Worm (Caenorhabditis elegans) whole organism, L4 larva: Measurements from ENCODE around the gene srsx-15.
A peak's percentile ranks its signal among the peaks of the same experiment; 100 is the strongest.

Experiments
- F37D6.2 ChIP-seq: sonication (generic microtip); optimal IDR thresholded peaks from 2 replicates; lab custom pipeline; 2016; ENCODE audit warnings: mild to moderate bottlenecking, missing genetic modification characterization, missing compliant biosample characterization
- T26A8.4 ChIP-seq: fragments of 200-800 bp; sonication (Bioruptor generic); IDR thresholded peaks from 2 replicates; pipeline ENCODE4 v1.3.6; 2022; ENCODE audit warnings: missing genetic modification characterization, missing compliant biosample characterization
- Y105C5A.15 ChIP-seq: fragments of 200-800 bp; sonication (Bioruptor generic); IDR thresholded peaks from 2 replicates; pipeline ENCODE4 v1.3.6; 2022; ENCODE audit warnings: missing genetic modification characterization, missing compliant biosample characterization
- Y48G9A.11 ChIP-seq: fragments of 200-800 bp; sonication (Bioruptor generic); IDR thresholded peaks from 2 replicates; pipeline ENCODE4 v1.3.6; 2022; ENCODE audit warnings: missing genetic modification reagents, missing genetic modification characterization, missing compliant biosample characterization
- ZK546.5 ChIP-seq, 2 experiments: sonication (generic microtip); optimal IDR thresholded peaks; 2 replicates each; lab custom pipeline; 2017; ENCODE audit warnings: missing biosample characterization in 2 of 2, missing genetic modification characterization in 2 of 2
- aha-1 ChIP-seq: fragments of 150-350 bp; peaks from one replicate; lab custom pipeline; 2014; ENCODE audit warnings: missing biosample characterization, missing genetic modification characterization
- attf-4 ChIP-seq: sonication (generic microtip); optimal IDR thresholded peaks from 3 replicates; lab custom pipeline; 2017; ENCODE audit warnings: missing biosample characterization, missing genetic modification characterization
- ces-1 ChIP-seq: fragments of 150-350 bp; sonication (generic microtip); optimal IDR thresholded peaks from 4 replicates; lab custom pipeline; 2014; ENCODE audit warnings: missing biosample characterization, missing genetic modification reagents, missing genetic modification characterization
- daf-12 ChIP-seq: fragments of 150-350 bp; optimal IDR thresholded peaks from 2 replicates; lab custom pipeline; 2014; ENCODE audit warnings: missing biosample characterization, missing genetic modification reagents, missing genetic modification characterization
- daf-16 ChIP-seq, 3 experiments: sonication (generic microtip); optimal IDR thresholded peaks; 2 replicates each; lab custom pipeline; 2016 to 2017; ENCODE audit warnings: missing genetic modification characterization in 3 of 3, missing genetic modification reagents in 3 of 3, mild to moderate bottlenecking in 2 of 3, missing compliant biosample characterization in 2 of 3, missing biosample characterization in 1 of 3, moderate library complexity in 1 of 3
- daf-8 ChIP-seq: fragments of 200-800 bp; sonication (Bioruptor generic); IDR thresholded peaks from 2 replicates; pipeline ENCODE4 v1.3.6; 2022; ENCODE audit warnings: missing genetic modification characterization, missing compliant biosample characterization
- dpl-1 ChIP-seq: fragments of 150-350 bp; optimal IDR thresholded peaks from 2 replicates; lab custom pipeline; 2014; ENCODE audit warnings: missing biosample characterization, missing genetic modification reagents, missing genetic modification characterization
- dve-1 ChIP-seq: sonication (generic microtip); optimal IDR thresholded peaks from 2 replicates; lab custom pipeline; 2017; ENCODE audit warnings: antibody characterized with exemption, mild to moderate bottlenecking, missing genetic modification characterization, missing compliant biosample characterization; ENCODE audit not compliant: insufficient read depth
- egl-27 ChIP-seq: sonication (generic microtip); optimal IDR thresholded peaks from 3 replicates; lab custom pipeline; 2017; ENCODE audit warnings: missing biosample characterization, missing genetic modification reagents, missing genetic modification characterization
- egl-43 ChIP-seq: fragments of 200-800 bp; sonication (Bioruptor generic); IDR thresholded peaks from 2 replicates; pipeline ENCODE4 v1.3.6; 2022; ENCODE audit warnings: missing genetic modification reagents, missing genetic modification characterization, missing compliant biosample characterization
- hlh-11 ChIP-seq: fragments of 200-800 bp; sonication (Bioruptor generic); optimal IDR thresholded peaks from 2 replicates; lab custom pipeline; 2018; ENCODE audit warnings: mild to moderate bottlenecking, missing genetic modification characterization, missing compliant biosample characterization
- hlh-30 ChIP-seq: sonication (generic microtip); optimal IDR thresholded peaks from 2 replicates; lab custom pipeline; 2017; ENCODE audit warnings: antibody characterized with exemption, mild to moderate bottlenecking, missing genetic modification characterization, missing compliant biosample characterization; ENCODE audit not compliant: insufficient read depth
- hmg-1.1 ChIP-seq: fragments of 200-800 bp; sonication (Bioruptor generic); IDR thresholded peaks from 2 replicates; pipeline ENCODE4 v1.3.6; 2022; ENCODE audit warnings: missing genetic modification reagents, missing genetic modification characterization, missing compliant biosample characterization
- jun-1 ChIP-seq: fragments of 150-350 bp; optimal IDR thresholded peaks from 2 replicates; lab custom pipeline; 2014; ENCODE audit warnings: missing biosample characterization, missing genetic modification reagents, missing genetic modification characterization
- lin-13 ChIP-seq: fragments of 150-350 bp; optimal IDR thresholded peaks from 2 replicates; lab custom pipeline; 2014; ENCODE audit warnings: missing biosample characterization, missing genetic modification reagents, missing genetic modification characterization
- lin-15B ChIP-seq: fragments of 150-350 bp; sonication (generic microtip); optimal IDR thresholded peaks from 3 replicates; lab custom pipeline; 2014; ENCODE audit warnings: missing biosample characterization, missing genetic modification characterization
- lin-38 ChIP-seq: fragments of 200-800 bp; sonication (Bioruptor generic); IDR thresholded peaks from 2 replicates; pipeline ENCODE4 v1.3.6; 2022; ENCODE audit warnings: missing genetic modification reagents, missing genetic modification characterization, missing compliant biosample characterization
- lsy-2 ChIP-seq, 2 experiments: fragments of 150-350 bp in 1 of 2; sonication (generic microtip) in 1 of 2; optimal IDR thresholded peaks; 2 replicates each; lab custom pipeline; 2014 to 2017; ENCODE audit warnings: missing biosample characterization in 2 of 2, missing genetic modification characterization in 2 of 2
- mdl-1 ChIP-seq, 2 experiments: fragments of 150-350 bp in 1 of 2; sonication (generic microtip) in 1 of 2; optimal IDR thresholded peaks; 2 replicates each; lab custom pipeline; 2014 to 2017; ENCODE audit warnings: missing biosample characterization in 2 of 2, missing genetic modification characterization in 2 of 2
- mes-2 ChIP-seq: sonication (generic microtip); optimal IDR thresholded peaks from 2 replicates; lab custom pipeline; 2016; ENCODE audit warnings: missing genotype, mild to moderate bottlenecking, missing genetic modification characterization, missing compliant biosample characterization; ENCODE audit not compliant: poor library complexity, severe bottlenecking
- mxl-3 ChIP-seq: fragments of 200-800 bp; sonication (Bioruptor generic); optimal IDR thresholded peaks from 2 replicates; lab custom pipeline; 2018; ENCODE audit warnings: mild to moderate bottlenecking, missing genetic modification characterization, missing compliant biosample characterization
- nhr-102 ChIP-seq: sonication (generic microtip); optimal IDR thresholded peaks from 2 replicates; lab custom pipeline; 2016; ENCODE audit warnings: mild to moderate bottlenecking, missing genetic modification characterization, moderate library complexity, missing compliant biosample characterization
- nhr-11 ChIP-seq: fragments of 150-350 bp; optimal IDR thresholded peaks from 2 replicates; lab custom pipeline; 2014; ENCODE audit warnings: missing biosample characterization, missing genetic modification characterization
- nhr-28 ChIP-seq: fragments of 150-350 bp; optimal IDR thresholded peaks from 2 replicates; lab custom pipeline; 2014; ENCODE audit warnings: missing biosample characterization, missing genetic modification characterization
- nhr-42 ChIP-seq: fragments of 200-800 bp; sonication (Bioruptor generic); IDR thresholded peaks from 2 replicates; pipeline ENCODE4 v1.3.6; 2022; ENCODE audit warnings: missing genetic modification characterization, missing compliant biosample characterization
- nhr-48 ChIP-seq: sonication (generic microtip); optimal IDR thresholded peaks from 2 replicates; lab custom pipeline; 2016; ENCODE audit warnings: mild to moderate bottlenecking, missing genetic modification characterization, missing compliant biosample characterization
- nhr-6 ChIP-seq: fragments of 150-350 bp; optimal IDR thresholded peaks from 2 replicates; lab custom pipeline; 2014; ENCODE audit warnings: missing biosample characterization, missing genetic modification characterization
- pha-4 ChIP-seq, 2 experiments: fragments of 150-350 bp in 1 of 2; fragments of 200-800 bp in 1 of 2; sonication (Bioruptor generic) in 1 of 2; IDR thresholded peaks in 1 of 2; optimal IDR thresholded peaks in 1 of 2; 2 replicates each; pipeline versions ENCODE4 v1.3.6 to Lab custom; 2014 to 2022; ENCODE audit warnings: missing genetic modification characterization in 2 of 2, missing genetic modification reagents in 2 of 2, missing biosample characterization in 1 of 2, missing compliant biosample characterization in 1 of 2
- rbr-2 ChIP-seq: sonication (generic microtip); optimal IDR thresholded peaks from 2 replicates; lab custom pipeline; 2016; ENCODE audit warnings: missing genotype, missing genetic modification characterization, missing compliant biosample characterization
- set-16 ChIP-seq: fragments of 200-800 bp; sonication (Bioruptor generic); IDR thresholded peaks from 2 replicates; pipeline ENCODE4 v1.3.6; 2022; ENCODE audit warnings: missing genetic modification reagents, missing genetic modification characterization, missing compliant biosample characterization
- snpc-1.2 ChIP-seq: fragments of 200-800 bp; sonication (Bioruptor generic); IDR thresholded peaks from 2 replicates; pipeline ENCODE4 v1.3.6; 2022; ENCODE audit warnings: missing genetic modification reagents, missing genetic modification characterization, missing compliant biosample characterization
- snpc-4 ChIP-seq: fragments of 150-350 bp; optimal IDR thresholded peaks from 2 replicates; lab custom pipeline; 2014; ENCODE audit warnings: missing biosample characterization, missing genetic modification characterization
- unc-62 ChIP-seq, 3 experiments: fragments of 150-350 bp in 1 of 3; sonication (generic microtip); optimal IDR thresholded peaks in 2 of 3; peaks in 1 of 3; 1 replicate in 1 of 3; 2 replicates in 2 of 3; lab custom pipeline; 2014 to 2017; ENCODE audit warnings: missing biosample characterization in 3 of 3, missing genetic modification characterization in 3 of 3, missing genetic modification reagents in 3 of 3, missing genotype in 1 of 3
- vab-7 ChIP-seq: fragments of 200-800 bp; sonication (Bioruptor generic); IDR thresholded peaks from 2 replicates; pipeline ENCODE4 v1.3.6; 2022; ENCODE audit warnings: missing genetic modification reagents, missing genetic modification characterization, missing compliant biosample characterization
- zag-1 ChIP-seq: fragments of 150-350 bp; optimal IDR thresholded peaks from 2 replicates; lab custom pipeline; 2014; ENCODE audit warnings: missing biosample characterization, missing genetic modification characterization

Gene srsx-15

ce11 chrIV:5604465-5604864 is 19.2 kb downstream of the srsx-15 start (continued):
- TF ChIP-seq set-16 (GFP tag; lab: Robert Waterston, UW) = 0 out of 2 replicates have a peak, but pooled peaks have one; percentile 5
- peak; percentile 42 for TF ChIP-seq dpl-1 (GFP tag; lab: Kevin White, UChicago)
- peak; percentile 15; the same call in 1 of the 2 replicates for TF ChIP-seq nhr-42 (GFP tag; lab: Robert Waterston, UW)
- no peak for TF ChIP-seq lin-38
- peak; percentile 69 for TF ChIP-seq rbr-2 (tag; lab: Kevin White, UChicago)
- peak; percentile 62 for TF ChIP-seq nhr-102 (tag; lab: Kevin White, UChicago)
- peak; percentile 52 to 92 for TF ChIP-seq mdl-1 (tag; optimal IDR thresholded peaks at IDR 0.05; lab: Kevin White, UChicago)
- TF ChIP-seq egl-43 = peak; percentile 41; the same call in 1 of the 2 replicates
- peak; percentile 52 for TF ChIP-seq mxl-3 (GFP tag; lab: Kevin White, UChicago)
- TF ChIP-seq T26A8.4 = peak; percentile 54
- TF ChIP-seq nhr-48 (tag; lab: Kevin White, UChicago) = peak; percentile 53
- TF ChIP-seq vab-7 (GFP tag; lab: Robert Waterston, UW) = no peak
- no peak for TF ChIP-seq ZK546.5 (tag; optimal IDR thresholded peaks at IDR 0.05; lab: Kevin White, UChicago)
- no peak for TF ChIP-seq daf-12 (tag; lab: Kevin White, UChicago)
- TF ChIP-seq nhr-11 (tag; lab: Kevin White, UChicago) = peak; percentile 92
- TF ChIP-seq unc-62 (GFP tag; optimal IDR thresholded peaks at IDR 0.05 in 1 of 2; lab: Kevin White, UChicago) = peak in 1 of 2 experiments; percentile 67
- no peak for TF ChIP-seq unc-62 (tag; optimal IDR thresholded peaks at IDR 0.05; lab: Kevin White, UChicago)
- no peak for TF ChIP-seq lin-13

DNA sequence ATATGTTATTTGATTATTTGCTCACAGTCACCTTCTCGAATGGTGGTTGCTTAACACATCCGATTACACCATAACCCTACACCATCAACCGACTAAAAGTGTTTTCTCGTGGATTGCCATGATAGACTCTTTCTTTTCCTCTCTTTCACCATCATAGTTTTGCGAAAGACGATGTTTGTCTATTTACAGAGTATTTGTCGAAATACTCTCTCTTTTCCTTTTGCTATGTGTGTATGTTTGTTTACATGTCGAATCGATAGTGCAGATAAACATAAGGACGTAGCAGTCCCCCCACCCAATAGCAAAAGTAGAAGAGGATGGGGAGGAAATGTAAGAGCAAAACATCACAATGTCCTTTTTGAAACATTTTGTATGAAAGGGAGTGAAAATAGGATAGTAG is 20.3 kb downstream of the srsx-15 start:
- TF ChIP-seq lsy-2 (tag; optimal IDR thresholded peaks at IDR 0.05; lab: Kevin White, UChicago) (peak in 1 of 2 experiments; percentile 14), zag-1 (tag; lab: Kevin White, UChicago) (no peak), snpc-1.2 (0 out of 2 replicates have a peak, but pooled peaks have one; percentile 57), dpl-1 (GFP tag; lab: Kevin White, UChicago) (no peak), mes-2 (tag; lab: Kevin White, UChicago) (peak; percentile 27), egl-27 (tag; lab: Kevin White, UChicago) (no peak), daf-8 (GFP tag; lab: Robert Waterston, UW) (no peak), dve-1 (peak; percentile 12), hlh-11 (tag; lab: Kevin White, UChicago) (peak; percentile 5), daf-16 (GFP tag; optimal IDR thresholded peaks at IDR 0.05; lab: Kevin White, UChicago) (no peak), daf-16 (tag; optimal IDR thresholded peaks at IDR 0.05; lab: Kevin White, UChicago) (peak; percentile 77), pha-4 (GFP tag; IDR thresholded peaks at IDR 0.05; lab: Robert Waterston, UW) (no peak), pha-4 (tag; optimal IDR thresholded peaks at IDR 0.05; lab: Kevin White, UChicago) (peak; percentile 91), nhr-6 (tag; lab: Kevin White, UChicago) (peak; percentile 49), hmg-1.1 (GFP tag; lab: Robert Waterston, UW) (0 out of 2 replicates have a peak, but pooled peaks have one; percentile 22)

DNA sequence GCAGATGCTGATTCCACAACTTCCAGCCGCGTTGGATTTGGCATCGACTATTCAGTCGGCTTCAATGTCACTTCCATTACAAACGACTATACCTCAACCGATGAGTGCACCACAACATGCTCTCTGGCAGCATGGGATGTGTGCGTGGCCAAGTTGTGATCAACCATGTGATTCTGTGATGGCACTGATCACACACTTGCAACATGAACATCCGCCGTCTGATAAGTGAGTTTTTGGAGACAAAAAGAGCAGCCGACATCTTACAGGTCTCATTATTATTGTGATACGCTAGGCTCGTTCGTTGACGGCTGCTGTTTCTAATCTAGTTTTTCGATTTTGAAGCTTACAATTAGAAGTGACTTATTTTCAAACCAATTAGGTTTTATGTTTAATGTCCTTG is 21.2 kb downstream of the srsx-15 start:
- peak; percentile 74 for TF ChIP-seq hlh-30 (tag; lab: Kevin White, UChicago)
- no peak for TF ChIP-seq snpc-4 (tag; lab: Kevin White, UChicago)
- no peak for TF ChIP-seq mdl-1 (tag; optimal IDR thresholded peaks at IDR 0.05; lab: Kevin White, UChicago)

ce11 chrIV:5600316-5600715 is 23.3 kb downstream of the srsx-15 start:
- TF ChIP-seq T26A8.4 (peak; percentile 34; the same call in 1 of the 2 replicates), Y105C5A.15 (no peak), nhr-6 (tag; lab: Kevin White, UChicago) (peak; percentile 44), lsy-2 (tag; optimal IDR thresholded peaks at IDR 0.05; lab: Kevin White, UChicago) (peak in 1 of 2 experiments; percentile 37), ces-1 (GFP tag; lab: Kevin White, UChicago) (no peak), mdl-1 (tag; optimal IDR thresholded peaks at IDR 0.05; lab: Kevin White, UChicago) (peak; percentile 17 to 52), hlh-30 (tag; lab: Kevin White, UChicago) (peak; percentile 51), F37D6.2 (tag; lab: Kevin White, UChicago) (no peak), lin-15B (tag; lab: Kevin White, UChicago) (no peak), aha-1 (tag; lab: Kevin White, UChicago) (peak; percentile 98), hlh-11 (tag; lab: Kevin White, UChicago) (peak; percentile 37), hmg-1.1 (GFP tag; lab: Robert Waterston, UW) (peak; percentile 54), pha-4 (GFP tag; IDR thresholded peaks at IDR 0.05; lab: Robert Waterston, UW) (no peak), pha-4 (tag; optimal IDR thresholded peaks at IDR 0.05; lab: Kevin White, UChicago) (peak; percentile 59), unc-62 (GFP tag; optimal IDR thresholded peaks at IDR 0.05 in 1 of 2; lab: Kevin White, UChicago) (peak in 1 of 2 experiments; percentile 98), unc-62 (tag; optimal IDR thresholded peaks at IDR 0.05; lab: Kevin White, UChicago) (no peak), attf-4 (tag; lab: Kevin White, UChicago) (no peak), rbr-2 (tag; lab: Kevin White, UChicago) (peak; percentile 43), nhr-28 (tag; lab: Kevin White, UChicago) (peak; percentile 15), daf-16 (GFP tag; optimal IDR thresholded peaks at IDR 0.05; lab: Kevin White, UChicago) (peak in 1 of 2 experiments; percentile 84), daf-16 (tag; optimal IDR thresholded peaks at IDR 0.05; lab: Kevin White, UChicago) (peak; percentile 2), jun-1 (no peak), mes-2 (tag; lab: Kevin White, UChicago) (peak; percentile 35), Y48G9A.11 (GFP tag; lab: Robert Waterston, UW) (no peak)
